Worm (Caenorhabditis elegans): ENCODE results near the gene F20G2.6.

DNA sequence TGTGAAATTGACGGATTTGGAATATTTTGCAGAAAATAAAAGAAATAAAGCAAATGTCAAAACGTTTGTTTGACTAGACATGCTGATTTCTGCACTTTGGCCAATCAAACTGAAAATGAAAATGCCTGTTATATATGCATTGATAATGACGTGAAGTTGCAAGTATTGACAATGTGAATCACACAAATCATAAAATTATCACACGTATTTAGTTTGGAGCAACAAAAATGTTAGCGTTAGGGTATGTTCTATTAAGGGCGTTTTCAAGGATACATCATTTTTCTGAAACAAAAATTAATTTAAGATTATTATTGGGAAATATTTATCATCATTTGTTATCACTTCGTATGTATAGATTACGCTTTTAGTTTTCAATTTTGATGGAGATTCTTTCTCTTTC lies 11.1 kb upstream of the F20G2.6 start, which contains the start of gene cld-9:
- TF ChIP-seq drap-1 (GFP tag; optimal IDR thresholded peaks at IDR 0.05) (no peak), ceh-39 (tag; optimal IDR thresholded peaks at IDR 0.05) (no peak), ztf-11 (tag; optimal IDR thresholded peaks at IDR 0.05) (no peak), nhr-12 (tag; optimal IDR thresholded peaks at IDR 0.05) (no peak), lin-13 (tag; optimal IDR thresholded peaks at IDR 0.05) (no peak), unc-39 (tag; optimal IDR thresholded peaks at IDR 0.05) (no peak), ceh-83 (GFP tag; optimal IDR thresholded peaks at IDR 0.05) (no peak), blmp-1 (tag; optimal IDR thresholded peaks at IDR 0.05) (no peak)

Data from whole organism, mixed stage, embryonic.